Worm (Caenorhabditis elegans) whole organism, L4 larva: ENCODE measurements around the gene cpsf-4.
A peak's percentile ranks its signal among the peaks of the same experiment; 100 is the strongest.

Source experiments
- F10B5.3 ChIP-seq: sonication (generic microtip); optimal IDR thresholded peaks from 2 replicates; lab custom pipeline; 2016; ENCODE audit warnings: mild to moderate bottlenecking, missing genetic modification characterization, missing compliant biosample characterization
- F26F4.8 ChIP-seq: fragments of 200-800 bp; sonication (Bioruptor generic); conservative IDR thresholded peaks from 2 replicates; pipeline ENCODE4 v1.3.6; 2022; ENCODE audit warnings: missing genetic modification characterization, missing compliant biosample characterization
- F37D6.2 ChIP-seq: sonication (generic microtip); optimal IDR thresholded peaks from 2 replicates; lab custom pipeline; 2016; ENCODE audit warnings: mild to moderate bottlenecking, missing genetic modification characterization, missing compliant biosample characterization
- F44E2.7 ChIP-seq: fragments of 200-800 bp; sonication (Bioruptor generic); IDR thresholded peaks from 2 replicates; pipeline ENCODE4 v2.1.2; 2022; ENCODE audit warnings: missing genetic modification characterization, missing compliant biosample characterization
- ZK337.2 ChIP-seq: fragments of 200-800 bp; sonication (Bioruptor generic); IDR thresholded peaks from 2 replicates; pipeline ENCODE4 v1.3.6; 2022; ENCODE audit warnings: missing genetic modification reagents, missing genetic modification characterization, missing compliant biosample characterization
- arid-1 ChIP-seq: fragments of 200-800 bp; sonication (Bioruptor generic); conservative IDR thresholded peaks from 2 replicates; pipeline ENCODE4 v1.3.6; 2022; ENCODE audit warnings: missing genetic modification reagents, missing genetic modification characterization, missing compliant biosample characterization
- ceh-20 ChIP-seq: fragments of 200-800 bp; sonication (Bioruptor generic); IDR thresholded peaks from 2 replicates; pipeline ENCODE4 v1.3.6; 2022; ENCODE audit warnings: missing genetic modification reagents, missing genetic modification characterization, missing compliant biosample characterization
- ceh-28 ChIP-seq: fragments of 150-350 bp; optimal IDR thresholded peaks from 2 replicates; lab custom pipeline; 2014; ENCODE audit warnings: missing biosample characterization, missing genetic modification reagents, missing genetic modification characterization
- ceh-82 ChIP-seq: sonication (generic microtip); optimal IDR thresholded peaks from 2 replicates; lab custom pipeline; 2017; ENCODE audit warnings: missing biosample characterization, missing genetic modification characterization
- ces-1 ChIP-seq: fragments of 150-350 bp; sonication (generic microtip); optimal IDR thresholded peaks from 4 replicates; lab custom pipeline; 2014; ENCODE audit warnings: missing biosample characterization, missing genetic modification reagents, missing genetic modification characterization
- ctbp-1 ChIP-seq: fragments of 200-800 bp; sonication (Bioruptor generic); IDR thresholded peaks from 2 replicates; pipeline ENCODE4 v1.3.6; 2022; ENCODE audit warnings: missing genetic modification reagents, missing genetic modification characterization, missing compliant biosample characterization
- daf-16 ChIP-seq, 3 experiments: sonication (generic microtip); optimal IDR thresholded peaks; 2 replicates each; lab custom pipeline; 2016 to 2017; ENCODE audit warnings: missing genetic modification characterization in 3 of 3, missing genetic modification reagents in 3 of 3, mild to moderate bottlenecking in 2 of 3, missing compliant biosample characterization in 2 of 3, missing biosample characterization in 1 of 3, moderate library complexity in 1 of 3
- duxl-1 ChIP-seq: sonication (generic microtip); optimal IDR thresholded peaks from 2 replicates; lab custom pipeline; 2016; ENCODE audit warnings: mild to moderate bottlenecking, missing genetic modification characterization, moderate library complexity, missing compliant biosample characterization; ENCODE audit not compliant: poor library complexity
- dve-1 ChIP-seq: sonication (generic microtip); optimal IDR thresholded peaks from 2 replicates; lab custom pipeline; 2017; ENCODE audit warnings: antibody characterized with exemption, mild to moderate bottlenecking, missing genetic modification characterization, missing compliant biosample characterization; ENCODE audit not compliant: insufficient read depth
- egl-27 ChIP-seq: sonication (generic microtip); optimal IDR thresholded peaks from 3 replicates; lab custom pipeline; 2017; ENCODE audit warnings: missing biosample characterization, missing genetic modification reagents, missing genetic modification characterization
- egl-43 ChIP-seq: fragments of 200-800 bp; sonication (Bioruptor generic); IDR thresholded peaks from 2 replicates; pipeline ENCODE4 v1.3.6; 2022; ENCODE audit warnings: missing genetic modification reagents, missing genetic modification characterization, missing compliant biosample characterization
- fkh-10 ChIP-seq: fragments of 150-350 bp; optimal IDR thresholded peaks from 2 replicates; lab custom pipeline; 2014; ENCODE audit warnings: missing biosample characterization, missing genetic modification reagents, missing genetic modification characterization
- hlh-11 ChIP-seq: fragments of 200-800 bp; sonication (Bioruptor generic); optimal IDR thresholded peaks from 2 replicates; lab custom pipeline; 2018; ENCODE audit warnings: mild to moderate bottlenecking, missing genetic modification characterization, missing compliant biosample characterization
- hlh-30 ChIP-seq: sonication (generic microtip); optimal IDR thresholded peaks from 2 replicates; lab custom pipeline; 2017; ENCODE audit warnings: antibody characterized with exemption, mild to moderate bottlenecking, missing genetic modification characterization, missing compliant biosample characterization; ENCODE audit not compliant: insufficient read depth
- hmg-1.1 ChIP-seq: fragments of 200-800 bp; sonication (Bioruptor generic); IDR thresholded peaks from 2 replicates; pipeline ENCODE4 v1.3.6; 2022; ENCODE audit warnings: missing genetic modification reagents, missing genetic modification characterization, missing compliant biosample characterization
- lin-1 ChIP-seq: fragments of 200-800 bp; sonication (Bioruptor generic); IDR thresholded peaks from 2 replicates; pipeline ENCODE4 v1.3.6; 2022; ENCODE audit warnings: missing genetic modification reagents, missing genetic modification characterization, missing compliant biosample characterization
- lin-13 ChIP-seq: fragments of 150-350 bp; optimal IDR thresholded peaks from 2 replicates; lab custom pipeline; 2014; ENCODE audit warnings: missing biosample characterization, missing genetic modification reagents, missing genetic modification characterization
- lin-38 ChIP-seq: fragments of 200-800 bp; sonication (Bioruptor generic); IDR thresholded peaks from 2 replicates; pipeline ENCODE4 v1.3.6; 2022; ENCODE audit warnings: missing genetic modification reagents, missing genetic modification characterization, missing compliant biosample characterization
- lin-39 ChIP-seq: fragments of 150-350 bp; optimal IDR thresholded peaks from 2 replicates; lab custom pipeline; 2014; ENCODE audit warnings: missing biosample characterization, missing genetic modification reagents, missing genetic modification characterization
- mep-1 ChIP-seq: fragments of 150-350 bp; sonication (generic microtip); optimal IDR thresholded peaks from 3 replicates; lab custom pipeline; 2014; ENCODE audit warnings: missing biosample characterization, missing genetic modification characterization
- mxl-2 ChIP-seq: fragments of 200-800 bp; sonication (Bioruptor generic); conservative IDR thresholded peaks from 2 replicates; pipeline ENCODE4 v1.3.6; 2022; ENCODE audit warnings: missing genetic modification reagents, missing genetic modification characterization, missing compliant biosample characterization
- mxl-3 ChIP-seq: fragments of 200-800 bp; sonication (Bioruptor generic); optimal IDR thresholded peaks from 2 replicates; lab custom pipeline; 2018; ENCODE audit warnings: mild to moderate bottlenecking, missing genetic modification characterization, missing compliant biosample characterization
- nhr-11 ChIP-seq: fragments of 150-350 bp; optimal IDR thresholded peaks from 2 replicates; lab custom pipeline; 2014; ENCODE audit warnings: missing biosample characterization, missing genetic modification characterization
- nhr-77 ChIP-seq: fragments of 150-350 bp; optimal IDR thresholded peaks from 2 replicates; lab custom pipeline; 2014; ENCODE audit warnings: missing biosample characterization, missing genetic modification characterization
- pha-4 ChIP-seq, 2 experiments: fragments of 150-350 bp in 1 of 2; fragments of 200-800 bp in 1 of 2; sonication (Bioruptor generic) in 1 of 2; IDR thresholded peaks in 1 of 2; optimal IDR thresholded peaks in 1 of 2; 2 replicates each; pipeline versions ENCODE4 v1.3.6 to Lab custom; 2014 to 2022; ENCODE audit warnings: missing genetic modification characterization in 2 of 2, missing genetic modification reagents in 2 of 2, missing biosample characterization in 1 of 2, missing compliant biosample characterization in 1 of 2
- rbr-2 ChIP-seq: sonication (generic microtip); optimal IDR thresholded peaks from 2 replicates; lab custom pipeline; 2016; ENCODE audit warnings: missing genotype, missing genetic modification characterization, missing compliant biosample characterization
- snpc-1.2 ChIP-seq: fragments of 200-800 bp; sonication (Bioruptor generic); IDR thresholded peaks from 2 replicates; pipeline ENCODE4 v1.3.6; 2022; ENCODE audit warnings: missing genetic modification reagents, missing genetic modification characterization, missing compliant biosample characterization
- unc-62 ChIP-seq, 3 experiments: fragments of 150-350 bp in 1 of 3; sonication (generic microtip); optimal IDR thresholded peaks in 2 of 3; peaks in 1 of 3; 1 replicate in 1 of 3; 2 replicates in 2 of 3; lab custom pipeline; 2014 to 2017; ENCODE audit warnings: missing biosample characterization in 3 of 3, missing genetic modification characterization in 3 of 3, missing genetic modification reagents in 3 of 3, missing genotype in 1 of 3
- vab-7 ChIP-seq: fragments of 200-800 bp; sonication (Bioruptor generic); IDR thresholded peaks from 2 replicates; pipeline ENCODE4 v1.3.6; 2022; ENCODE audit warnings: missing genetic modification reagents, missing genetic modification characterization, missing compliant biosample characterization
- zag-1 ChIP-seq: fragments of 150-350 bp; optimal IDR thresholded peaks from 2 replicates; lab custom pipeline; 2014; ENCODE audit warnings: missing biosample characterization, missing genetic modification characterization
- zip-11 ChIP-seq: fragments of 200-800 bp; sonication (Bioruptor generic); IDR thresholded peaks from 2 replicates; pipeline ENCODE4 v1.3.6; 2022; ENCODE audit warnings: missing genetic modification characterization, missing compliant biosample characterization
- ztf-11 ChIP-seq: fragments of 150-350 bp; optimal IDR thresholded peaks from 2 replicates; lab custom pipeline; 2014; ENCODE audit warnings: missing biosample characterization, missing genetic modification characterization
- ztf-7 ChIP-seq: fragments of 150-350 bp; optimal IDR thresholded peaks from 2 replicates; lab custom pipeline; 2014; ENCODE audit warnings: missing biosample characterization, missing genetic modification characterization

Gene cpsf-4

DNA sequence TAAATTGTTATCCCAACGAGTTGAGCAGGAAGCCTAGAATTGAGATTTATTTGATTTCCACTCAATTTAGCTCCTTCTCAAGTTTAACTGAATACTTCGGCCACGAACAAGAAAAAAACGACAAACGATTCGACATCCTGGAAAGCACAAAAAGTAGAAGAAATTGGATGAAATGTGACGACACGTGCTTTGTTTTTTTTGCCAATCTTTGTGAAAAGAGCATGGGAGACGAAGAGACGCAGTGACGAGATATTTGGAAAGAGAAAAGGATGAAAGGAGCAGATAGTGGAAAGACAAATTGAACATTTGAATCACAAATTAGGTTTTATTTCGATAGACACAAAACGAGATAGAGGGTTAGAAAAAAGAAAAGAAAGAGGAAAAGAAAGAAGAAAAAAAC is 21.3 kb upstream of the cpsf-4 start (continued):
- TF ChIP-seq arid-1 (GFP tag; lab: Robert Waterston, UW) = no peak
- no peak for TF ChIP-seq vab-7 (GFP tag; lab: Robert Waterston, UW)
- TF ChIP-seq fkh-10 (GFP tag; lab: Kevin White, UChicago) = peak; percentile 50
- TF ChIP-seq ceh-82 (tag; lab: Kevin White, UChicago) = no peak
- no peak for TF ChIP-seq lin-1 (GFP tag; lab: Robert Waterston, UW)
- TF ChIP-seq ces-1 = peak; percentile 28
- TF ChIP-seq lin-38 (GFP tag; lab: Robert Waterston, UW) = no peak
- TF ChIP-seq ztf-7 = no peak
- no peak for TF ChIP-seq nhr-11 (tag; lab: Kevin White, UChicago)
- TF ChIP-seq hlh-11 = no peak
- TF ChIP-seq mep-1 (tag; lab: Kevin White, UChicago) = peak; percentile 17
- no peak for TF ChIP-seq ZK337.2 (GFP tag; lab: Robert Waterston, UW)
- no peak for TF ChIP-seq lin-39
- no peak for TF ChIP-seq lin-13 (GFP tag; lab: Kevin White, UChicago)
- TF ChIP-seq zip-11 (GFP tag; lab: Robert Waterston, UW) = no peak
- TF ChIP-seq pha-4 (GFP tag; IDR thresholded peaks at IDR 0.05; lab: Robert Waterston, UW) = no peak
- TF ChIP-seq pha-4 (tag; optimal IDR thresholded peaks at IDR 0.05; lab: Kevin White, UChicago) = no peak
- TF ChIP-seq egl-27 = no peak
- no peak for TF ChIP-seq F44E2.7 (GFP tag; lab: Robert Waterston, UW)

DNA sequence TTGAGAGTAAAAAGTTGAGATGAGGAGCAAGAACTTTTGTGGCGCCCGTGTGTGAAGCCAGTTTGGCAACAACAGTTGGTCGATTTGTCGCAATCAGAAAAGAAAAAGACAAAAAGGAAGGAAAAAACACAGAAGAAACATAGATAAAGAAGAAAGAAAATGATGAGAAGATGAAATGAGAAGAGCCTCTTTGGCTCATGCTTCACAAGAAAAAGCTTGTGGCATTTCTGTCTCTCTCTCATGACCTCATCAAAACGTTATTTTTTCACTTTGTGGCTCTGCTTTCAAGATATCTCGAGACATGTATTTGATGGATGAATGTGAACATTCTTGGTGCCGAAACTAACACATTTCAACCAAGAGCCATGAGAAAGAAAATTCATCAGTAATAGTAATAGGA is 19.8 kb upstream of the cpsf-4 start:
- TF ChIP-seq hlh-30 = peak; percentile 56
- TF ChIP-seq egl-27 = no peak
- TF ChIP-seq unc-62 (GFP tag; optimal IDR thresholded peaks at IDR 0.05 in 1 of 2; lab: Kevin White, UChicago) = peak in 1 of 2 experiments; percentile 10
- no peak for TF ChIP-seq unc-62 (tag; optimal IDR thresholded peaks at IDR 0.05; lab: Kevin White, UChicago)
- peak; percentile 42 for TF ChIP-seq hlh-11
- TF ChIP-seq ceh-28 (tag; lab: Kevin White, UChicago) = no peak
- TF ChIP-seq F37D6.2 (tag; lab: Kevin White, UChicago) = no peak
- peak in 1 of 2 experiments; percentile 21 for TF ChIP-seq daf-16 (GFP tag; optimal IDR thresholded peaks at IDR 0.05; lab: Kevin White, UChicago)
- TF ChIP-seq daf-16 (tag; optimal IDR thresholded peaks at IDR 0.05; lab: Kevin White, UChicago) = no peak
- no peak for TF ChIP-seq ctbp-1
- TF ChIP-seq mxl-3 = no peak

DNA sequence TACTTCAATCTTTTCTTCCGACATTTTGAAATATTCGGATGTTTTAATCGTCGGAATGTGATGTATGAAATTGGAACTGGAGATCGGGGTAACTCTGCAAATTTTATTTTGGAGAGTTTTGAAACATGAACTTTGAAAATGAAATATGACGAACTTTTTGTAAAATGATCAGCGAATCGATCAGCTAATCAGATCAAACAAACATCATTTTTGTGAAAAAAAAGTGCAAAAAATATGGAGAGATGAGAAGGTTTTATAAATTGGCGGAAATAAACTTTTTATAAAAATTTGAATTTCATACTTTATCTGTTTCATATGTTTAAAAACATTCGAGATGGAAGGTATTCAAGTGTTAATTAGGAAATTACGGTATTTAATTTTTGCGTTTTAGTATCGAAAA is 18.2 kb upstream of the cpsf-4 start, which contains the start of gene dlc-2:
Gene dlc-2, minus strand, starts transcription at position 101 of the 400 bp plus-strand sequence.
- TF ChIP-seq rbr-2 (tag; lab: Kevin White, UChicago) (no peak), F26F4.8 (GFP tag; lab: Robert Waterston, UW) (no peak), nhr-77 (tag; lab: Kevin White, UChicago) (no peak), hmg-1.1 (GFP tag; lab: Robert Waterston, UW) (no peak), ztf-11 (no peak), zag-1 (no peak)

DNA sequence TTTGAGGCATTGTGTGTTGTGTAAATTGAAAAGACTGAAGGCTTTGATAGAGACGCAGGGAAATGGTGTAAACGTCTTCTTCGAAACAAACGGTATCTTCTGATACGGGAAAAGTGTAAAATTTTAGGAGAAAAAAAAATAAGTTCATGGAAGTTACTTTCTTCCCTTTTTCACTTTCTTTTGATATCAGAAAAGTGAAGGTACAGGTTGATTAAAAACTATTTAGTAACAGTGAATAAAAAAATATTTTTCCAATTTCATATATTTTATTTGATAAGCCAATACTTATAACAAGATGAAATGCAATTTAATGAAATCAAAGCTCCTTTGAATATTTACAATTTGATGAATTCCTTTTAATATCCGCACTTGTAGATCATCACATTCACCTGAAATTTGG is 17.1 kb upstream of the cpsf-4 start, which contains the start of gene col-129:
Gene col-129, minus strand, starts transcription at position 101 of the 400 bp plus-strand sequence.
- TF ChIP-seq unc-62 (GFP tag; optimal IDR thresholded peaks at IDR 0.05 in 1 of 2; lab: Kevin White, UChicago) (no peak), unc-62 (tag; optimal IDR thresholded peaks at IDR 0.05; lab: Kevin White, UChicago) (no peak), duxl-1 (tag; lab: Kevin White, UChicago) (no peak), F44E2.7 (GFP tag; lab: Robert Waterston, UW) (no peak), mxl-2 (GFP tag; lab: Robert Waterston, UW) (no peak), ces-1 (no peak), egl-43 (GFP tag; lab: Robert Waterston, UW) (no peak), snpc-1.2 (GFP tag; lab: Robert Waterston, UW) (no peak), F10B5.3 (tag; lab: Kevin White, UChicago) (no peak), dve-1 (no peak), ceh-20 (GFP tag; lab: Robert Waterston, UW) (no peak), arid-1 (GFP tag; lab: Robert Waterston, UW) (no peak), mxl-3 (no peak)
